Worm (Caenorhabditis elegans) whole organism, mixed stage, embryonic: Measurements from ENCODE around the gene Y51A2B.16.

Experiments
- M03D4.4 ChIP-seq: sonication (generic microtip); optimal IDR thresholded peaks from 2 replicates; lab custom pipeline; 2017; ENCODE audit warnings: mild to moderate bottlenecking, missing genetic modification characterization, missing compliant biosample characterization
- bed-3 ChIP-seq: fragments of 200-800 bp; sonication (Bioruptor generic); optimal IDR thresholded peaks from 3 replicates; lab custom pipeline; 2018; ENCODE audit warnings: mild to moderate bottlenecking, missing genetic modification characterization, moderate library complexity, missing compliant biosample characterization
- ceh-39 ChIP-seq: fragments of 150-350 bp; optimal IDR thresholded peaks from 2 replicates; lab custom pipeline; 2014; ENCODE audit warnings: missing biosample characterization, missing genetic modification characterization
- ceh-43 ChIP-seq: fragments of 200-800 bp; sonication (Bioruptor generic); optimal IDR thresholded peaks from 2 replicates; lab custom pipeline; 2018; ENCODE audit warnings: mild to moderate bottlenecking, missing genetic modification characterization, moderate library complexity, missing compliant biosample characterization
- ceh-83 ChIP-seq: fragments of 200-800 bp; sonication (Bioruptor generic); optimal IDR thresholded peaks from 2 replicates; lab custom pipeline; 2018; ENCODE audit warnings: mild to moderate bottlenecking, missing genetic modification characterization, missing compliant biosample characterization
- cnd-1 ChIP-seq: fragments of 200-800 bp; sonication (Bioruptor generic); optimal IDR thresholded peaks from 2 replicates; lab custom pipeline; 2018; ENCODE audit warnings: mild to moderate bottlenecking, missing genetic modification characterization, missing compliant biosample characterization
- drap-1 ChIP-seq: fragments of 200-800 bp; sonication (Bioruptor generic); optimal IDR thresholded peaks from 3 replicates; lab custom pipeline; 2018; ENCODE audit warnings: mild to moderate bottlenecking, missing genetic modification characterization, missing compliant biosample characterization
- elt-1 ChIP-seq: sonication (generic microtip); optimal IDR thresholded peaks from 2 replicates; lab custom pipeline; 2017; ENCODE audit warnings: missing genetic modification characterization, mild to moderate bottlenecking, missing compliant biosample characterization, antibody characterized with exemption, moderate library complexity, borderline replicate concordance; ENCODE audit not compliant: insufficient read depth
- elt-3 ChIP-seq: fragments of 150-350 bp; optimal IDR thresholded peaks from 2 replicates; lab custom pipeline; 2014; ENCODE audit warnings: missing biosample characterization, missing genetic modification characterization
- flh-1 ChIP-seq: fragments of 200-800 bp; sonication (Bioruptor generic); optimal IDR thresholded peaks from 2 replicates; lab custom pipeline; 2018; ENCODE audit warnings: mild to moderate bottlenecking, missing genetic modification characterization, moderate library complexity, missing compliant biosample characterization
- ham-2 ChIP-seq: fragments of 200-800 bp; sonication (Bioruptor generic); optimal IDR thresholded peaks from 2 replicates; lab custom pipeline; 2018; ENCODE audit warnings: mild to moderate bottlenecking, missing genetic modification characterization, missing compliant biosample characterization
- hlh-1 ChIP-seq: fragments of 150-350 bp; optimal IDR thresholded peaks from 2 replicates; lab custom pipeline; 2014; ENCODE audit warnings: missing biosample characterization, missing genetic modification reagents, missing genetic modification characterization
- lin-13 ChIP-seq: fragments of 150-350 bp; optimal IDR thresholded peaks from 2 replicates; lab custom pipeline; 2014; ENCODE audit warnings: missing biosample characterization, missing genetic modification characterization
- lin-32 ChIP-seq: fragments of 200-800 bp; sonication (Bioruptor generic); optimal IDR thresholded peaks from 2 replicates; lab custom pipeline; 2018; ENCODE audit warnings: mild to moderate bottlenecking, missing genetic modification characterization, missing compliant biosample characterization
- mab-5 ChIP-seq: fragments of 150-350 bp; optimal IDR thresholded peaks from 2 replicates; lab custom pipeline; 2014; ENCODE audit warnings: missing biosample characterization, missing genetic modification characterization
- mep-1 ChIP-seq: fragments of 150-350 bp; optimal IDR thresholded peaks from 2 replicates; lab custom pipeline; 2017; ENCODE audit warnings: missing biosample characterization, missing genetic modification reagents, missing genetic modification characterization, inconsistent platforms
- mls-2 ChIP-seq: sonication (generic microtip); optimal IDR thresholded peaks from 2 replicates; lab custom pipeline; 2016; ENCODE audit warnings: mild to moderate bottlenecking, missing genetic modification characterization, moderate library complexity, missing compliant biosample characterization
- nhr-2 ChIP-seq: fragments of 150-350 bp; optimal IDR thresholded peaks from 2 replicates; lab custom pipeline; 2014; ENCODE audit warnings: missing biosample characterization, missing genetic modification characterization
- nhr-237 ChIP-seq: fragments of 150-350 bp; optimal IDR thresholded peaks from 2 replicates; lab custom pipeline; 2014; ENCODE audit warnings: missing biosample characterization, missing genetic modification characterization
- nhr-28 ChIP-seq: fragments of 150-350 bp; optimal IDR thresholded peaks from 2 replicates; lab custom pipeline; 2014; ENCODE audit warnings: missing biosample characterization, missing genetic modification characterization
- nhr-76 ChIP-seq: sonication (generic microtip); optimal IDR thresholded peaks from 2 replicates; lab custom pipeline; 2017; ENCODE audit warnings: missing biosample characterization, missing genetic modification characterization
- pha-4 ChIP-seq: fragments of 150-350 bp; optimal IDR thresholded peaks from 2 replicates; lab custom pipeline; 2018; ENCODE audit warnings: missing biosample characterization, missing genetic modification reagents, missing genetic modification characterization
- sem-2 ChIP-seq: fragments of 200-800 bp; sonication (Bioruptor generic); optimal IDR thresholded peaks from 2 replicates; lab custom pipeline; 2018; ENCODE audit warnings: mild to moderate bottlenecking, missing genetic modification characterization, missing compliant biosample characterization
- snpc-4 ChIP-seq: fragments of 150-350 bp; optimal IDR thresholded peaks from 2 replicates; lab custom pipeline; 2014; ENCODE audit warnings: missing biosample characterization, missing genetic modification characterization
- sptf-1 ChIP-seq: sonication (generic microtip); optimal IDR thresholded peaks from 2 replicates; lab custom pipeline; 2017; ENCODE audit warnings: mild to moderate bottlenecking, missing genetic modification characterization, moderate library complexity, missing compliant biosample characterization
- tbx-8 ChIP-seq: fragments of 200-800 bp; sonication (Bioruptor generic); optimal IDR thresholded peaks from 2 replicates; lab custom pipeline; 2018; ENCODE audit warnings: mild to moderate bottlenecking, missing genetic modification characterization, moderate library complexity, missing compliant biosample characterization
- unc-120 ChIP-seq: sonication (generic microtip); optimal IDR thresholded peaks from 2 replicates; lab custom pipeline; 2017; ENCODE audit warnings: missing genetic modification characterization, missing compliant biosample characterization; ENCODE audit not compliant: poor library complexity, severe bottlenecking
- unc-39 ChIP-seq: fragments of 150-350 bp; optimal IDR thresholded peaks from 2 replicates; lab custom pipeline; 2014; ENCODE audit warnings: missing biosample characterization, missing genetic modification characterization
- unc-62 ChIP-seq: fragments of 150-350 bp; optimal IDR thresholded peaks from 2 replicates; lab custom pipeline; 2014; ENCODE audit warnings: missing biosample characterization, missing genetic modification reagents, missing genetic modification characterization
- zip-8 ChIP-seq: fragments of 150-350 bp; optimal IDR thresholded peaks from 2 replicates; lab custom pipeline; 2014; ENCODE audit warnings: missing biosample characterization, missing genetic modification characterization
- ztf-11 ChIP-seq: fragments of 150-350 bp; optimal IDR thresholded peaks from 2 replicates; lab custom pipeline; 2014; ENCODE audit warnings: missing biosample characterization, missing genetic modification characterization

The Y51A2B.16 gene

ce11 chrV:18375551-18375950 is 22.2 kb downstream of the Y51A2B.16 start:
- TF ChIP-seq lin-32 (GFP tag; lab: Kevin White, UChicago) = no peak

ce11 chrV:18374194-18374593 is 23.5 kb downstream of the Y51A2B.16 start, which contains the start of gene Y51A2B.2:
TSS of gene Y51A2B.2 (plus strand) at chrV:18374494.
- TF ChIP-seq bed-3 (GFP tag; lab: Kevin White, UChicago) = no peak

- peak; percentile 16 for TF ChIP-seq elt-3 (tag; lab: Kevin White, UChicago)
- no peak for TF ChIP-seq unc-120 (tag; lab: Kevin White, UChicago)
- TF ChIP-seq, all 35 proteins: peak for 1
Measured at ce11 chrV:18371579-18371978, 26.1 kb downstream of the Y51A2B.16 start, which contains the start of gene C08E8.4. TSS of gene C08E8.4 (plus strand) at chrV:18371846.

ce11 chrV:18371028-18371427 is 26.7 kb downstream of the Y51A2B.16 start:
- TF ChIP-seq zip-8 (tag; lab: Kevin White, UChicago) (no peak), lin-32 (GFP tag; lab: Kevin White, UChicago) (no peak), ham-2 (GFP tag; lab: Kevin White, UChicago) (no peak), M03D4.4 (tag; lab: Kevin White, UChicago) (no peak), nhr-2 (no peak), drap-1 (no peak), cnd-1 (tag; lab: Kevin White, UChicago) (no peak), pha-4 (tag; lab: Kevin White, UChicago) (no peak), nhr-237 (tag; lab: Kevin White, UChicago) (no peak), hlh-1 (tag; lab: Kevin White, UChicago) (no peak), unc-120 (tag; lab: Kevin White, UChicago) (no peak)

ce11 chrV:18368322-18368721 is 29.4 kb downstream of the Y51A2B.16 start, which contains the start of gene C08E8.6:
TSS of gene C08E8.6 (minus strand) at chrV:18368422.
- TF ChIP-seq elt-1 (no peak), nhr-76 (no peak), mls-2 (no peak)

- TF ChIP-seq nhr-2 = no peak
- TF ChIP-seq ceh-43 (GFP tag; lab: Kevin White, UChicago) = no peak
- no peak for TF ChIP-seq sptf-1 (tag; lab: Kevin White, UChicago)
- no peak for TF ChIP-seq drap-1
- no peak for TF ChIP-seq sem-2 (GFP tag; lab: Kevin White, UChicago)
- no peak for TF ChIP-seq mab-5 (tag; lab: Kevin White, UChicago)
- no peak for TF ChIP-seq unc-39 (tag; lab: Kevin White, UChicago)
- no peak for TF ChIP-seq flh-1 (GFP tag; lab: Kevin White, UChicago)
- no peak for TF ChIP-seq elt-3 (tag; lab: Kevin White, UChicago)
- TF ChIP-seq lin-32 (GFP tag; lab: Kevin White, UChicago) = no peak
- no peak for TF ChIP-seq tbx-8 (GFP tag; lab: Kevin White, UChicago)
- TF ChIP-seq cnd-1 (tag; lab: Kevin White, UChicago) = no peak
- no peak for TF ChIP-seq lin-13 (tag; lab: Kevin White, UChicago)
- no peak for TF ChIP-seq ceh-83
- no peak for TF ChIP-seq ham-2 (GFP tag; lab: Kevin White, UChicago)
- TF ChIP-seq nhr-76 = no peak
- no peak for TF ChIP-seq snpc-4 (tag; lab: Kevin White, UChicago)
- no peak for TF ChIP-seq pha-4 (tag; lab: Kevin White, UChicago)
- no peak for TF ChIP-seq ceh-39 (tag; lab: Kevin White, UChicago)
- TF ChIP-seq zip-8 (tag; lab: Kevin White, UChicago) = no peak
Measured at ce11 chrV:18364558-18364957, 33.2 kb downstream of the Y51A2B.16 start, which contains the start of gene C08E8.9. TSS of gene C08E8.9 (plus strand) at chrV:18364858.

ce11 chrV:18362402-18362801 is 35.3 kb downstream of the Y51A2B.16 start, which contains the start of gene C08E8.1:
TSS of gene C08E8.1 (minus strand) at chrV:18362502.
- no peak for TF ChIP-seq zip-8 (tag; lab: Kevin White, UChicago)
- no peak for TF ChIP-seq tbx-8 (GFP tag; lab: Kevin White, UChicago)
- no peak for TF ChIP-seq ham-2 (GFP tag; lab: Kevin White, UChicago)
- no peak for TF ChIP-seq unc-39 (tag; lab: Kevin White, UChicago)
- TF ChIP-seq ceh-43 (GFP tag; lab: Kevin White, UChicago) = no peak
- no peak for TF ChIP-seq mep-1 (tag; lab: Kevin White, UChicago)
- TF ChIP-seq unc-62 (GFP tag; lab: Kevin White, UChicago) = no peak
- TF ChIP-seq sptf-1 (tag; lab: Kevin White, UChicago) = no peak
- no peak for TF ChIP-seq nhr-28 (tag; lab: Kevin White, UChicago)
- no peak for TF ChIP-seq flh-1 (GFP tag; lab: Kevin White, UChicago)
- no peak for TF ChIP-seq cnd-1 (tag; lab: Kevin White, UChicago)
- TF ChIP-seq lin-13 (tag; lab: Kevin White, UChicago) = no peak
- no peak for TF ChIP-seq ztf-11
- no peak for TF ChIP-seq lin-32 (GFP tag; lab: Kevin White, UChicago)
- no peak for TF ChIP-seq drap-1
- no peak for TF ChIP-seq pha-4 (tag; lab: Kevin White, UChicago)
